Worm (Caenorhabditis elegans) whole organism, midembryonic: ENCODE measurements around the gene R52.5.
"Not testable (repeated sequence)": the region's sequence is repeated elsewhere in the genome, so short reads cannot be mapped to it uniquely, and the experiment has no call there.

Experiments used
- T22C8.4 ChIP-seq: fragments of 200-800 bp; sonication (Bioruptor generic); IDR thresholded peaks from 2 replicates; pipeline ENCODE4 v1.3.6; 2022; ENCODE audit warnings: missing genetic modification characterization, missing compliant biosample characterization
- cog-1 ChIP-seq: sonication (generic microtip); optimal IDR thresholded peaks from 2 replicates; lab custom pipeline; 2016; ENCODE audit warnings: missing genetic modification characterization, missing compliant biosample characterization
- flt-1 ChIP-seq: fragments of 200-800 bp; sonication (Bioruptor generic); IDR thresholded peaks from 2 replicates; pipeline ENCODE4 v1.3.6; 2022; ENCODE audit warnings: missing genetic modification characterization, missing compliant biosample characterization
- klf-2 ChIP-seq: fragments of 200-800 bp; sonication (Bioruptor generic); conservative IDR thresholded peaks from 2 replicates; pipeline ENCODE4 v1.3.6; 2022; ENCODE audit warnings: missing genetic modification reagents, missing genetic modification characterization, missing compliant biosample characterization
- med-1 ChIP-seq: sonication (generic microtip); optimal IDR thresholded peaks from 2 replicates; lab custom pipeline; 2017; ENCODE audit warnings: missing genetic modification characterization, mild to moderate bottlenecking, missing compliant biosample characterization, antibody characterized with exemption, missing genetic modification reagents; ENCODE audit not compliant: insufficient read depth
- ref-1 ChIP-seq: fragments of 200-800 bp; sonication (Bioruptor generic); conservative IDR thresholded peaks from 2 replicates; pipeline ENCODE4 v1.3.6; 2022; ENCODE audit warnings: missing genetic modification reagents, missing genetic modification characterization, missing compliant biosample characterization
- tab-1 ChIP-seq: fragments of 200-800 bp; sonication (Bioruptor generic); IDR thresholded peaks from 2 replicates; pipeline ENCODE4 v1.3.6; 2022; ENCODE audit warnings: missing genetic modification characterization, missing compliant biosample characterization
- ztf-23 ChIP-seq: fragments of 200-800 bp; sonication (Bioruptor generic); IDR thresholded peaks from 2 replicates; pipeline ENCODE4 v1.3.6; 2022; ENCODE audit warnings: missing genetic modification reagents, missing genetic modification characterization, missing compliant biosample characterization
- ztf-29 ChIP-seq: fragments of 200-800 bp; sonication (Bioruptor generic); IDR thresholded peaks from 2 replicates; pipeline ENCODE4 v1.3.6; 2022; ENCODE audit warnings: missing genetic modification reagents, missing genetic modification characterization, missing compliant biosample characterization

Gene R52.5

ce11 chrII:2093456-2093926 is 16.4 kb downstream of the R52.5 start, which contains the start of gene fbxb-37:
TSS of gene fbxb-37 (minus strand) at chrII:2093876.
- TF ChIP-seq klf-2 (GFP tag; lab: Robert Waterston, UW) (no peak), cog-1 (tag; lab: Kevin White, UChicago) (no peak), flt-1 (no peak), T22C8.4 (GFP tag; lab: Robert Waterston, UW) (no peak), ztf-23 (no peak), ref-1 (GFP tag; lab: Robert Waterston, UW) (no peak), med-1 (no peak), tab-1 (no peak), ztf-29 (GFP tag; lab: Robert Waterston, UW) (no peak)

DNA sequence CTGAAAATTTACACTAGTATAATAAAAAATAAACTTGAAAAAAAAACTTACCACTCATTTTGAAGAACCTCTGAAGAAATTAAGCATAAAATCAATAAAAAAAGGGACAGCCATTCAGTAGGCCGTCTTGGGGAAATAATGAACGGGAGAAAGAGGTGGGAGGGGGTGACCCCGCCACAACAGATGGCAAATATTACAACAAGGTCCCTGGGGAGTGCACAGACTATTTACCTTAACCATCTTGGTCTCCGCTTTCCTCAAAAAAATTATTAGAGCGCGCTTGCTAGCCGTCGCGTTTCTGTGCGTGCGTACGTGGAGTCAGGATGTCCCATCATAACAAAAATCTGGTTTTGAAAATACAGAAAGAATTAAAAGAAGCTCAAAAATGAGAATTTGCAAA is 17.9 kb downstream of the R52.5 start, which contains the start of gene T16A1.10:
T16A1.10 (minus strand) TSS at position 123 of the 400 bp plus-strand sequence.
- TF ChIP-seq cog-1 (tag; lab: Kevin White, UChicago) = no peak
- peak; percentile 50; the same call in 1 of the 2 replicates for TF ChIP-seq flt-1

DNA sequence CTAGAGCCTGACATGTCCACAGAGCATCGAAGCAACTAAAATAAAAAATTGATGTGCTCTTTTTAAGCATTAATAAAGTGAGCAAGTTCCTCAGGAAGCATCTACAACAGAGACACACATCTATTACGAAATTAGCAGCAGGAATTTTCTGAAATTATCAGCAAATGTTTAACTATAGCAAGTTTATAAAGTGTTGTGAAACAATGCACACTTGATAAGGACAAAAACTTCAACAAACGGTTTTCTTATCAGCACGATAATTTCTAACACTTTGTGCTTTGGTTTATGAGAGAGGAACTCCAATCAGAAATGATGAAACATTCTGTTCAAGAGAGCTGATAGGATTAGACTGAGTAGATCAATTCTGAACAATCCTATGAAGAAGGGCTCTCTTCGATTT is 19.2 kb downstream of the R52.5 start, which contains the start of gene trpl-5:
trpl-5 (minus strand) TSS at position 32 of the 400 bp plus-strand sequence.
- TF ChIP-seq klf-2 (GFP tag; lab: Robert Waterston, UW) = no peak

DNA sequence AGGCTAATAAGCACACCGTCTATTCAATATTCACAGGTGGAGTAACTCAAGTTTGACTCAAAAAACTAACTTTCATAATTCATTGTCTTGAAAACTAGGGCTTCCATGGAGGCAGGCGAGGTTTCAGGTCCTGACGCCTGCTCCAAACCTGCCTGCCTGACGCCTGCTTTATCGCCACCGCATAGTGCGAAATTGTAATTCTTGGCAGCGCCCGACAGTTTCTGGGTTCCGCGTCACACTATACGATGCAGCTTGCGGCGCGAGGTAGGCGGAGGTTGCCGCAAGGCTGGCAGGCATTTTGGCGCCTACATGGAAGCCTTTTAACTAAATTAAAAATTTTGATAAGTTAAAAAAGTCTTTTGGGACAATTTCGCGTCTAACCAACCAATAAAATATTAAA is 22.6 kb downstream of the R52.5 start:
- no peak for TF ChIP-seq ref-1 (GFP tag; lab: Robert Waterston, UW)
- TF ChIP-seq med-1 = no peak
- TF ChIP-seq cog-1 (tag; lab: Kevin White, UChicago) = no peak
- no peak for TF ChIP-seq ztf-23
- TF ChIP-seq tab-1 = no peak
- TF ChIP-seq T22C8.4 (GFP tag; lab: Robert Waterston, UW) = no peak
- no peak for TF ChIP-seq ztf-29 (GFP tag; lab: Robert Waterston, UW)
- TF ChIP-seq flt-1 = no peak
- TF ChIP-seq klf-2 (GFP tag; lab: Robert Waterston, UW) = no peak

DNA sequence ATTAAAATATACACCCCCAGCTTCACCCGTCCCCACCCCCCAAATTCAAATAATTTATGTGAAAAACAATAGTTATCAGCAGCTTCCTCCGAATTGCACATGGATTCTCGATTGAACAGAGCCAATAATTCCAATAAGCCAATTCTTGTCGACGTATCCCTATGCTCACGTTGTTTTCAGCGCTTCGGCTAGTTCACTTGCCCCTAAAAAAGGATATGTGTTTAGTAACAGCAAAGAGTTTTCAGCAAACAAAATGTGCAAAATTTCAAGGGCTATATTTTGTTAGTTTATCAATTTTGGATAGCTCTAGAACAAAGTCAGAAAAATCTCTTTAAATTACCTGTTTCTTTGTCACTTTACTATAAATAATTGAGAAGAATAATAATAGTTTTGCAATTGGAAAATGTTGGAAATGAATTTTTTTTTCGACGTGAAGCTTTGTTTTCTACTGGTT is 26.1 kb downstream of the R52.5 start, which contains the start of the genes T16A1.5 and fbxc-49:
T16A1.5 (minus strand) TSS at position 101 of the 454 bp plus-strand sequence.
fbxc-49 (plus strand) TSS at position 404 of the 454 bp plus-strand sequence.
- TF ChIP-seq med-1 (no peak), klf-2 (GFP tag; lab: Robert Waterston, UW) (no peak), ztf-29 (GFP tag; lab: Robert Waterston, UW) (no peak)

DNA sequence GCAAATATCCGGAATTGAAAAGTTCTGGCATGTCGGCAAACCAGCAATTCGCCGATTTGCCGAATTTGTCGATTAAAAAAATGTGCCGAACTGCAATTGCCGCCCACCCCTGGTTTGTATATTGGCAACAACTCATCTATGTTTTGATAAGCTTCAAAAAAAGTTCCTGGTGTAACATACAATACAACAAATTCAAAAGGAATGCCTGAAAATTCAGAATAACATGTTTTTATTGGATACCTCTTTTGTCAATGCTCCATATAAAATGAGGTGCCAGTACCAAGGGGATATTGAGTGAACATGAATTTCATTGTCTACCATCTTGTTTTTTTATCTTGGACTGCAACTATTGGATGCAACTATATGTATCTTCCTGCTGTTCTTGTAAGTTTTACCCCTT is 28.6 kb downstream of the R52.5 start, which contains the start of gene T16A1.4:
T16A1.4 (plus strand) TSS at position 301 of the 400 bp plus-strand sequence.
- TF ChIP-seq T22C8.4 (GFP tag; lab: Robert Waterston, UW) (no peak), ref-1 (GFP tag; lab: Robert Waterston, UW) (no peak)

DNA sequence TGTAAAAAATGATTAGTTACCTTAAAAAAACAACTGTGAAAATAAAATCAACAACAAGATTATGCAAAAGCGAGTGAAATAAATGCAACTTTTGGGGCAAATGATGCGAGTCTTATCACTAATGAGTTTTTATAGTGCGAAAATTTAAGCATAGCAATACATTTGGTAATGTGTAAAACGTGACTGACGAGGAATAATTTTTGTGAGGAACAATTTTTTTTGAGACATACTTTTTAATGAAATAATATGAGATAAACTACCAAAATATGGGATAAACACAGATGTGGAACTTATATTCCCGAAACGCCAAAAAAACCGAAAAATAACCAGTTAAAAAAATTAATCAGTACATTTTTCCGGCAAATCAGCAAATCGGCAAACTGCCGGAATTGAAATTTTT is 29.4 kb downstream of the R52.5 start, which contains the start of gene F07E5.9:
F07E5.9 (minus strand) TSS at position 101 of the 400 bp plus-strand sequence.
- no peak for TF ChIP-seq ztf-29 (GFP tag; lab: Robert Waterston, UW)
- no peak for TF ChIP-seq ref-1 (GFP tag; lab: Robert Waterston, UW)
- TF ChIP-seq flt-1 = no peak
- TF ChIP-seq tab-1 = no peak
- no peak for TF ChIP-seq klf-2 (GFP tag; lab: Robert Waterston, UW)
- no peak for TF ChIP-seq med-1
- TF ChIP-seq ztf-23 = no peak
- no peak for TF ChIP-seq T22C8.4 (GFP tag; lab: Robert Waterston, UW)
- TF ChIP-seq cog-1 (tag; lab: Kevin White, UChicago) = no peak

- no peak for TF ChIP-seq med-1
- no peak for TF ChIP-seq ztf-29 (GFP tag; lab: Robert Waterston, UW)
- TF ChIP-seq klf-2 (GFP tag; lab: Robert Waterston, UW) = no peak
- no peak for TF ChIP-seq cog-1 (tag; lab: Kevin White, UChicago)
- TF ChIP-seq ztf-23 = no peak
- no peak for TF ChIP-seq flt-1
- TF ChIP-seq ref-1 (GFP tag; lab: Robert Waterston, UW) = no peak
- no peak for TF ChIP-seq tab-1
- no peak for TF ChIP-seq T22C8.4 (GFP tag; lab: Robert Waterston, UW)
Measured at ce11 chrII:2076467-2076866, 33.4 kb downstream of the R52.5 start.

DNA sequence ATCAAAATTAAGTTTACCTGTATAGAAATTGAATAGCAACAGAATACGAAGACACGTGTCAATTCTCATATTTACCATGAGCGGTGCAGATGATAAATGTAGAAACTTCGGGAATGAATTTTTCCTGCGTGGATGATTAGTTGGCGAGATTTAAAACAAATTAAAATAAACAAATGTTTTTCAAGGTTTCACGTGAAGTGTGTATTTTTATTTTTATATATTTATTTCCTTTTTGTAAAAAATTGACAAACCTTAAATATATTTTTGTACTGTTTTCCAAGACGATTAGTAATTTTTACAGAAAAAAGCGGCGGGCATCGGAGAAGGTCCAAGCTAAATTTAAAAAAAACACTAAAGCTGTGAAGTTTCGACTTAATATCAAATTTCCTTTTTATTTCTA is 34.3 kb downstream of the R52.5 start, which contains the start of gene F07E5.8:
F07E5.8 (minus strand) TSS at position 101 of the 400 bp plus-strand sequence.
- TF ChIP-seq klf-2 (GFP tag; lab: Robert Waterston, UW) (no peak), tab-1 (no peak), T22C8.4 (GFP tag; lab: Robert Waterston, UW) (no peak), ztf-23 (no peak), cog-1 (tag; lab: Kevin White, UChicago) (no peak)

ce11 chrII:2071429-2071828 is 38.4 kb downstream of the R52.5 start, which contains the start of gene F07E5.7:
TSS of gene F07E5.7 (minus strand) at chrII:2071529.
- TF ChIP-seq med-1 = no peak
- no peak for TF ChIP-seq T22C8.4 (GFP tag; lab: Robert Waterston, UW)
- no peak for TF ChIP-seq klf-2 (GFP tag; lab: Robert Waterston, UW)

DNA sequence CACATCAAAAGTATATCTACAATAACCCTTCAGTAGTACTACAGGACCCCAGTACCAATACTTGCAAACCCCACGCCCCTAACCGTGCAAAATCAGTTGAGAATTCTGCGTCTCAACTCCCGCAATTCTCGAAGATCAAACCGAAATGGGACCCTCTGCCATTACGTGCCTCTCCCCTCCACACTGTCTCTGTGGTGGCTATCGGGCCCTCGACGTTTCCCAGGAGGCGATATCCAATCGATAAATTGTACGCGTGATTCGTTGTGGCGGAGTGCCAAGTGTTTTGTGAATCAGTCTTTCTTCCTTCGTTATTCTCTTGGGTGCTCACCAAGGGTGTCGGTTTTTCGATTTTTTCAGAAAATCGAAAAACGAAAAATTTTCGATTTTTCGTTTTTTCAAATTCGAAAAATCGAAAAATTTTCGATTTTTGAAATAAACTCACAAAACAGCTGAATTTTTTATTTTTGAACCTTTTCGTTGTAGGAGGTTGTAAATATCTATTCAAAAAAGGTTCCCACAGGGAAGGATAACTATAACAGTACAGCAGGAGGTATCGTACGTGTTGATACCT is 42.3 kb downstream of the R52.5 start, which contains the start of gene F07E5.12:
F07E5.12 (plus strand) TSS at position 521 of the 571 bp plus-strand sequence.
- not testable (repeated sequence) for TF ChIP-seq ztf-23; T22C8.4 (GFP tag; lab: Robert Waterston, UW); ref-1 (GFP tag; lab: Robert Waterston, UW)
